Worm (Caenorhabditis elegans): ENCODE results near the gene dop-2.

Gene dop-2

DNA sequence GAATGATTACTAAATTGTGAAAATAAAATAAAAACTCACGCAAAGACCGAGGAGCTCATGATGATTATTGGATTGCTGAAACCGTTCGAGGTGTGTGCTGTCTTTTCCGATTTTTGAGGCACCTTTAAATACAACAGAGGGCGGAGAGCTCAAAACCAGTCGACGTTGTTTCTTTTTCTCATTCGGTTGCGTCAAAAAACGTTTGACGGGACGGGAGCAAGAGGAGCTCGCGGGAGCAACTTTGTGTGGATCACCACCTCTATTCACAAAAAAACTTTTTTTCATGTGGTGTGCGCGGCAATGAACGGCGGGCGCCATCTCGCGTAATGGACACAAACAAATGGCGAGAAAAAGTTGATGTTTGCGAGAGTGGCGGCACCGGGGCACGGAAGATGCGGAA is 20.8 kb downstream of the dop-2 start, which contains the start of gene idpc-3 (continued):
- TF ChIP-seq nhr-27 (tag; optimal IDR thresholded peaks at IDR 0.05): no peak
- TF ChIP-seq ceh-27 (GFP tag; optimal IDR thresholded peaks at IDR 0.05): no peak
- no peak for TF ChIP-seq pha-4 (tag; optimal IDR thresholded peaks at IDR 0.05)
- TF ChIP-seq B0261.1 (tag; optimal IDR thresholded peaks at IDR 0.05): no peak
- no peak for TF ChIP-seq hrde-1 (tag; optimal IDR thresholded peaks at IDR 0.05; ENCODE audit: borderline replicate concordance)
- no peak for TF ChIP-seq rpc-1 (optimal IDR thresholded peaks at IDR 0.05)
- TF ChIP-seq rpc-1 (tag; optimal IDR thresholded peaks at IDR 0.05): no peak

DNA sequence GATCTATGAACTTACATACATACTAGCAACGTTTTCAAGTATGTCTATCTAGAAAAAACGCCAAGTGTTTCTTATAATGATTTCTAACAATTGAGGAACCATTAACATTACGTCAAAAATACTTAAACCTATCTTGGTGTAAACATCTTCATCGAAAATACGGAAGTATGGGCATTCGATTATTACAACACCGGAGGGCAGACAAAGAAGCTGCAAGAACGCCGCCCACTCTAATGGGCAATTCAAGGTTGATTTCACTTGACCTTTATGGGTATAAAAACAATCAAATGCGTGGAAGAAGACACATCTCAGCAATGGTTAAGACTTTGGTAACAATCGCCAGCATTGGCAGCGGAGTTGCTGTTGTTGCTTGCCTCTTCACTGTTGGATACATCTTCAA is 21.3 kb downstream of the dop-2 start, which contains the start of gene col-146:
Gene col-146 (plus strand): TSS at position 301 of the 400 bp plus-strand sequence.
- TF ChIP-seq F55B11.4 (tag; optimal IDR thresholded peaks at IDR 0.05; ENCODE audit: borderline replicate concordance, insufficient read depth): no peak
- TF ChIP-seq lin-40 (tag; optimal IDR thresholded peaks at IDR 0.05): no peak
- TF ChIP-seq egl-44 (GFP tag; IDR thresholded peaks at IDR 0.05): no peak
- TF ChIP-seq fkh-3 (tag; optimal IDR thresholded peaks at IDR 0.05): no peak
- TF ChIP-seq let-607 (tag; optimal IDR thresholded peaks at IDR 0.05): no peak
- no peak for TF ChIP-seq zim-3 (tag; optimal IDR thresholded peaks at IDR 0.05)
- no peak for TF ChIP-seq nhr-179 (tag; optimal IDR thresholded peaks at IDR 0.05)

- TF ChIP-seq egrh-3 (GFP tag; IDR thresholded peaks at IDR 0.05): peak; percentile 97
- TF ChIP-seq hlh-26 (GFP tag; conservative IDR thresholded peaks at IDR 0.05): no peak
- no peak for TF ChIP-seq F22D6.2 (tag; optimal IDR thresholded peaks at IDR 0.05)
- no peak for TF ChIP-seq ztf-26 (tag; optimal IDR thresholded peaks at IDR 0.05)
- TF ChIP-seq mcd-1 (GFP tag; IDR thresholded peaks at IDR 0.05): peak; percentile 32; the same call in 1 of the 2 replicates
- no peak for TF ChIP-seq ceh-91 (GFP tag; IDR thresholded peaks at IDR 0.05)
- no peak for TF ChIP-seq atf-7 (tag; optimal IDR thresholded peaks at IDR 0.05)
- TF ChIP-seq mes-4 (tag; optimal IDR thresholded peaks at IDR 0.05): no peak
- TF ChIP-seq Y95B8A.8 (GFP tag; IDR thresholded peaks at IDR 0.05): no peak
- no peak for TF ChIP-seq F39B2.1 (GFP tag; IDR thresholded peaks at IDR 0.05)
- TF ChIP-seq zfh-2 (GFP tag; conservative IDR thresholded peaks at IDR 0.05): peak; percentile 72
- TF ChIP-seq fkh-3 (tag; optimal IDR thresholded peaks at IDR 0.05): no peak
- peak; percentile 34; the same call in 1 of the 2 replicates for TF ChIP-seq dox-1 (GFP tag; IDR thresholded peaks at IDR 0.05)
- no peak for TF ChIP-seq madf-10 (tag; optimal IDR thresholded peaks at IDR 0.05)
- TF ChIP-seq F10E7.11 (tag; optimal IDR thresholded peaks at IDR 0.05): no peak
- no peak for TF ChIP-seq ztf-22 (GFP tag; optimal IDR thresholded peaks at IDR 0.05)
- no peak for TF ChIP-seq hlh-12 (tag; optimal IDR thresholded peaks at IDR 0.05)
- no peak for TF ChIP-seq athp-1 (tag; optimal IDR thresholded peaks at IDR 0.05)
- no peak for TF ChIP-seq ccch-3 (GFP tag; optimal IDR thresholded peaks at IDR 0.05)
- no peak for TF ChIP-seq egl-44 (GFP tag; IDR thresholded peaks at IDR 0.05)
Observed at ce11 chrV:9630542-9630941, 22.2 kb downstream of the dop-2 start.

DNA sequence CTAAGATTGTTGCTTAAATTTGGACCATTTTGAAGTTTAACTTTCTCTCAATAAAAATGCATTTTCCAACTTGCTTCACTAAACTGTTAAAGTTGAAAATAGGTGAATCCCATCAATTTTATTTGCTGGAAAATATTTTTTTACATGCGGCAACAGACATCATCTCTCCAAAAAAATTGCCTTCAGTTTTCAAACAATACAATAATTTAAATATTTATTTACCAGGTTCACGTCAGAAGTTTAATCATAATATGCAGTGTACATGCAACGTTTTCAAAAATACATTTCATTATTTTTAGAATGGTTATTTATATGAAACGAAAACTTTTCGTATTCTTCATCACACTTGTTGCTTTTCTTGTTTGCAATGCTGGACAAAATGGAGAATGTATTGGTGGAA is 22.6 kb downstream of the dop-2 start, which contains the start of gene T06E4.5:
Gene T06E4.5 (plus strand): TSS at position 301 of the 400 bp plus-strand sequence.
- TF ChIP-seq hlh-12 (tag; optimal IDR thresholded peaks at IDR 0.05) (no peak), nfya-2 (GFP tag; IDR thresholded peaks at IDR 0.05) (no peak), F10E7.11 (tag; optimal IDR thresholded peaks at IDR 0.05) (no peak), cebp-2 (GFP tag; IDR thresholded peaks at IDR 0.05) (no peak), lin-54 (GFP tag; optimal IDR thresholded peaks at IDR 0.05) (no peak), nhr-27 (tag; optimal IDR thresholded peaks at IDR 0.05) (no peak), dpl-1 (GFP tag; optimal IDR thresholded peaks at IDR 0.05) (no peak), egrh-3 (GFP tag; IDR thresholded peaks at IDR 0.05) (no peak), ceh-40 (GFP tag; IDR thresholded peaks at IDR 0.05) (no peak), egl-44 (GFP tag; IDR thresholded peaks at IDR 0.05) (no peak)

Measured in whole organism, young adult.